Fruit fly (Drosophila melanogaster): ENCODE results near the gene otu.

Gene otu

DNA sequence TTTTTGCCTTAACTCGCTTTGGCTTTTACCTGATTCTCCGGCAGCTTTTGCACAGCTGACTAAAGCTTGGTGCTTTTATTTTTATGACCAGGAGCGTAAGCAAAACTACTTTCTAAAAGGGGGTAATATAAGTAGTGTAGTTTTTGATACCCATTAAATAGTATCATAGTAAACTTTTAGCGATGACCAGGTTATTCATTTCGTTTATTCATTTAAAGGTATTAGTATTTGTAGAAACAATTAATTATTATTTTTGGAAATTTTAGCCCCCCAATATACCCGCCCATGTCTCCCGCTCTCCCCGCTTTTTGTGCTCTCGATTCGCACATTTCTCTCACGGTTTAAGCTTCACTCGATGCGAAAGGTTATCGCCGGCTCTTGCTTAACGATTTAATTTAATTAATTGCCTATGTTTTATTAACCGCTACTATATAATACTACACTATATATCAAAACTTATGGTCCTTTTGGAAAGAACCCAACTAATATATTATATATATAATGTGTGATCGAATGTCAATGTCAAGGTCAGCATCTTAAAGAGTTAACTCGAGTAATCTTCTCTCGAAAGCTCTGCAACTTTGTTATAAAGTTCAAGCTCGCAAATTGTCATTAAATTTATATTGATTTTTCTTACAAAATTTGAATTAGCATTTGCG, 24.8 kb downstream of the otu start, which contains the start of gene Sptr (continued):
- TF ChIP-seq p53 (GFP tag; optimal IDR thresholded peaks at IDR 0.05), result no peak
- TF ChIP-seq Dp (GFP tag; optimal IDR thresholded peaks at IDR 0.05), result no peak
- peak; percentile 66 for TF ChIP-seq CG18764 (GFP tag; optimal IDR thresholded peaks at IDR 0.05)
- TF ChIP-seq yki (optimal IDR thresholded peaks at IDR 0.05), result no peak
- peak; percentile 81 for TF ChIP-seq klu (GFP tag; IDR thresholded peaks at IDR 0.05)
- TF ChIP-seq CG14014 (GFP tag; IDR thresholded peaks at IDR 0.05), result peak; percentile 92
- TF ChIP-seq HLH4C (GFP tag; IDR thresholded peaks at IDR 0.05; ENCODE audit: partially characterized antibody), result no peak
- peak; percentile 96 for TF ChIP-seq Med (GFP tag)
- TF ChIP-seq CG4820 (GFP tag; optimal IDR thresholded peaks at IDR 0.05), result peak; percentile 69
- TF ChIP-seq Dll (GFP tag; IDR thresholded peaks at IDR 0.05; ENCODE audit: partially characterized antibody), result no peak
- TF ChIP-seq sens-2 (GFP tag; IDR thresholded peaks at IDR 0.05), result 0 out of 2 replicates have a peak, but pooled peaks have one; percentile 15
- peak; percentile 65 for TF ChIP-seq sd (tag; optimal IDR thresholded peaks at IDR 0.05)
- peak; percentile 69 for TF ChIP-seq CG1024 (GFP tag; IDR thresholded peaks at IDR 0.05)
- TF ChIP-seq gro (GFP tag; optimal IDR thresholded peaks at IDR 0.05), result peak; percentile 86
- peak; percentile 77; the same call in 2 of the 3 replicates for TF ChIP-seq ase (GFP tag; IDR thresholded peaks at IDR 0.05)
- TF ChIP-seq cwo (GFP tag; optimal IDR thresholded peaks at IDR 0.05), result peak; percentile 90
- peak; percentile 57 to 58 for TF ChIP-seq chif (GFP tag; optimal IDR thresholded peaks at IDR 0.05)
- TF ChIP-seq sug (tag; optimal IDR thresholded peaks at IDR 0.05), result peak; percentile 87
- TF ChIP-seq CG5953 (GFP tag; IDR thresholded peaks at IDR 0.05), result peak; percentile 75
- peak; percentile 80 for TF ChIP-seq Fer2 (tag; optimal IDR thresholded peaks at IDR 0.05)
- TF ChIP-seq CG2129 (GFP tag; IDR thresholded peaks at IDR 0.05; ENCODE audit: partially characterized antibody), result no peak
- TF ChIP-seq insv (GFP tag; optimal IDR thresholded peaks at IDR 0.05), result peak in 1 of 2 experiments; percentile 52
- TF ChIP-seq ash1 (GFP tag; optimal IDR thresholded peaks at IDR 0.05), result peak; percentile 23
- peak; percentile 54 for TF ChIP-seq CG8281 (tag; optimal IDR thresholded peaks at IDR 0.05)
- peak; percentile 83 for TF ChIP-seq CG11085 (GFP tag; IDR thresholded peaks at IDR 0.05)
- peak; percentile 25 for TF ChIP-seq pb (GFP tag; optimal IDR thresholded peaks at IDR 0.05)
- peak; percentile 25 for TF ChIP-seq CG4617 (GFP tag; optimal IDR thresholded peaks at IDR 0.05; ENCODE audit: borderline replicate concordance)
- peak; percentile 96 for TF ChIP-seq Hmr (GFP tag; optimal IDR thresholded peaks at IDR 0.05)
- TF ChIP-seq CG13123 (GFP tag; optimal IDR thresholded peaks at IDR 0.05), result peak; percentile 38
- peak; percentile 93 for TF ChIP-seq B-H2 (GFP tag; optimal IDR thresholded peaks at IDR 0.05)
- peak; percentile 69 for TF ChIP-seq fd96Cb (tag; optimal IDR thresholded peaks at IDR 0.05)
- TF ChIP-seq hbn (GFP tag; IDR thresholded peaks at IDR 0.05; ENCODE audit: partially characterized antibody), result no peak
- TF ChIP-seq CG8478 (optimal IDR thresholded peaks at IDR 0.05), result no peak
- TF ChIP-seq E2f2 (GFP tag; IDR thresholded peaks at IDR 0.05), result peak; percentile 77
- TF ChIP-seq eyg (GFP tag; optimal IDR thresholded peaks at IDR 0.05), result peak; percentile 67
- peak; percentile 93 for TF ChIP-seq BtbVII (GFP tag; optimal IDR thresholded peaks at IDR 0.05)
- peak; percentile 55 for TF ChIP-seq trh (GFP tag; optimal IDR thresholded peaks at IDR 0.05)
- peak; percentile 82 for TF ChIP-seq ttk (GFP tag; IDR thresholded peaks at IDR 0.05)
- peak; percentile 89 for TF ChIP-seq CG6272 (GFP tag; IDR thresholded peaks at IDR 0.05)
- peak; percentile 22 for TF ChIP-seq en (GFP tag; optimal IDR thresholded peaks at IDR 0.05)
- TF ChIP-seq pros (GFP tag; optimal IDR thresholded peaks at IDR 0.05), result no peak
- TF ChIP-seq CG3281 (GFP tag; optimal IDR thresholded peaks at IDR 0.05), result peak; percentile 94
- TF ChIP-seq Spps (tag; optimal IDR thresholded peaks at IDR 0.05), result peak; percentile 3
- TF ChIP-seq Nf-YA (GFP tag; IDR thresholded peaks at IDR 0.05), result peak; percentile 77
- TF ChIP-seq bab2 (GFP tag; optimal IDR thresholded peaks at IDR 0.05), result peak; percentile 76
- no peak for TF ChIP-seq CG42726 (GFP tag; IDR thresholded peaks at IDR 0.05; ENCODE audit: partially characterized antibody)
- peak; percentile 82 for TF ChIP-seq vfl (GFP tag; optimal IDR thresholded peaks at IDR 0.05)
- TF ChIP-seq CG11456 (GFP tag; IDR thresholded peaks at IDR 0.05), result peak; percentile 88
- peak; percentile 95 for TF ChIP-seq Atf6 (GFP tag; IDR thresholded peaks at IDR 0.05)
- TF ChIP-seq disco-r (GFP tag; optimal IDR thresholded peaks at IDR 0.05), result peak; percentile 36
